Worm (Caenorhabditis elegans) whole organism, early embryonic: ENCODE results near the gene ssp-36.

Experiments
- aly-1 ChIP-seq: sonication (generic microtip); optimal IDR thresholded peaks from 2 replicates; lab custom pipeline; 2016; ENCODE audit warnings: missing genetic modification characterization, missing compliant biosample characterization
- ama-1 ChIP-seq: fragments of 150-350 bp; optimal IDR thresholded peaks from 2 replicates; lab custom pipeline; 2014

- TF ChIP-seq aly-1 (tag; lab: Kevin White, UChicago), result no peak
- no peak for TF ChIP-seq ama-1
These were observed 27.1 kb downstream of the ssp-36 start for ce11 chrIV:9739001-9739400.
